Worm (Caenorhabditis elegans): ENCODE measurements around the gene C52G5.2.

C52G5.2 gene

ce11 chrX:12843530-12843929, 419 bp downstream of the C52G5.2 start (continued):
- TF ChIP-seq T26A5.8 (tag; optimal IDR thresholded peaks at IDR 0.05) (peak; percentile 59), efl-1 (GFP tag; optimal IDR thresholded peaks at IDR 0.05) (no peak), ceh-79 (tag; optimal IDR thresholded peaks at IDR 0.05) (no peak), ztf-25 (GFP tag; IDR thresholded peaks at IDR 0.05) (0 out of 2 replicates have a peak, but pooled peaks have one; percentile 61), F57A8.1 (GFP tag; optimal IDR thresholded peaks at IDR 0.05) (no peak), tbp1 (GFP tag; optimal IDR thresholded peaks at IDR 0.05) (peak; percentile 97), unc-62 (GFP tag; optimal IDR thresholded peaks at IDR 0.05) (no peak), hmg-1.2 (GFP tag; IDR thresholded peaks at IDR 0.05) (peak; percentile 80), nhr-120 (GFP tag; IDR thresholded peaks at IDR 0.05) (no peak), attf-3 (GFP tag; conservative IDR thresholded peaks at IDR 0.05) (no peak), snpc-1.3 (tag; optimal IDR thresholded peaks at IDR 0.05; ENCODE audit: insufficient read depth) (no peak), bed-1 (GFP tag; IDR thresholded peaks at IDR 0.05) (no peak), lag-1 (GFP tag; IDR thresholded peaks at IDR 0.05) (no peak), mes-4 (tag; optimal IDR thresholded peaks at IDR 0.05) (no peak), egrh-3 (GFP tag; IDR thresholded peaks at IDR 0.05) (0 out of 2 replicates have a peak, but pooled peaks have one; percentile 21), somi-1 (GFP tag; optimal IDR thresholded peaks at IDR 0.05) (peak; percentile 51), aptf-2 (GFP tag; conservative IDR thresholded peaks at IDR 0.05) (no peak), F23B12.7 (tag; optimal IDR thresholded peaks at IDR 0.05; ENCODE audit: insufficient read depth) (no peak), sptf-2 (GFP tag; optimal IDR thresholded peaks at IDR 0.05) (no peak), attf-5 (GFP tag; optimal IDR thresholded peaks at IDR 0.05) (no peak), egl-44 (GFP tag; IDR thresholded peaks at IDR 0.05) (no peak), D2030.7 (GFP tag; IDR thresholded peaks at IDR 0.05) (peak; percentile 70), ceh-58 (GFP tag; IDR thresholded peaks at IDR 0.05) (no peak), nhr-80 (tag; optimal IDR thresholded peaks at IDR 0.05) (no peak), Y53G8AR.9 (GFP tag; conservative IDR thresholded peaks at IDR 0.05) (no peak), F57C9.4 (tag; optimal IDR thresholded peaks at IDR 0.05) (no peak), dpff-1 (tag; optimal IDR thresholded peaks at IDR 0.05) (no peak), pha-4 (tag; optimal IDR thresholded peaks at IDR 0.05) (no peak), chd-7 (tag; optimal IDR thresholded peaks at IDR 0.05) (peak; percentile 62), hsf-1 (GFP tag; IDR thresholded peaks at IDR 0.05) (0 out of 2 replicates have a peak, but pooled peaks have one; percentile 13), rpc-1 (optimal IDR thresholded peaks at IDR 0.05) (peak; percentile 80), rpc-1 (tag; optimal IDR thresholded peaks at IDR 0.05) (peak; percentile 88), tlf-1 (GFP tag; optimal IDR thresholded peaks at IDR 0.05) (no peak), hmg-20 (GFP tag; IDR thresholded peaks at IDR 0.05) (0 out of 2 replicates have a peak, but pooled peaks have one; percentile 7), B0336.3 (GFP tag; IDR thresholded peaks at IDR 0.05) (no peak), madf-6 (GFP tag; IDR thresholded peaks at IDR 0.05) (no peak), madf-10 (tag; optimal IDR thresholded peaks at IDR 0.05) (peak; percentile 37), ceh-91 (GFP tag; IDR thresholded peaks at IDR 0.05) (no peak), Y79H2A.3 (GFP tag; conservative IDR thresholded peaks at IDR 0.05) (no peak), nfya-1 (tag; optimal IDR thresholded peaks at IDR 0.05; ENCODE audit: borderline replicate concordance, insufficient read depth) (no peak), C17E4.6 (GFP tag; IDR thresholded peaks at IDR 0.05) (no peak), repo-1 (tag; optimal IDR thresholded peaks at IDR 0.05) (peak; percentile 18), rec-8 (tag; optimal IDR thresholded peaks at IDR 0.05) (peak; percentile 21 to 43), T07F8.4 (tag; optimal IDR thresholded peaks at IDR 0.05) (no peak), ekl-4 (GFP tag; IDR thresholded peaks at IDR 0.05) (no peak), akir-1 (GFP tag; optimal IDR thresholded peaks at IDR 0.05) (no peak), Y95B8A.8 (GFP tag; IDR thresholded peaks at IDR 0.05) (no peak), aptf-3 (GFP tag; IDR thresholded peaks at IDR 0.05) (peak; percentile 80; the same call in 1 of the 2 replicates), ztf-28 (GFP tag; IDR thresholded peaks at IDR 0.05) (no peak), B0019.2 (GFP tag; conservative IDR thresholded peaks at IDR 0.05) (0 out of 2 replicates have a peak, but pooled peaks have one; percentile 10)
